Worm (Caenorhabditis elegans): ENCODE data around the gene cyp-33C5.
A peak's percentile ranks its signal among the peaks of the same experiment; 100 is the strongest.

Gene cyp-33C5

DNA sequence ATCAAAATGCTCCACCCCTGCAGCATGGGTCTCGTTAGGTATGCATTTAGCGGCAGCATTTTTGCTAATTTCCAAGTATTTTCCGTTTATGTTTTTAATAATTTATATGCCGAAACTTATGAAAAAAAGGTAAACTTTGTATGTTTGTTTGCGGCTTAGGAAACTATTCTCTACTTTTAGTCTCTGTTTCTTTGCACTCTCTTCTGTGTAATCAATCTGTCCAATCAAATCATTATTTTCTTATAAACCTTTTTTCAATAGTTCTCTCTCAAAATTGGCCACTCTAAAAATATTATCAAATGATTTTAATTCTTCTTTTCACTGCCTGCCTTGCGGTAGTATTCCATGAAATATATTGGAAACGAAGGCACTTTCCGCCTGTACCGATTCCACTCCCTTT is 6.8 kb upstream of the cyp-33C5 start:
- TF ChIP-seq elt-2 (tag; optimal IDR thresholded peaks at IDR 0.05) (peak; percentile 26), pha-4 (tag; optimal IDR thresholded peaks at IDR 0.05) (peak; percentile 57), nhr-12 (tag; optimal IDR thresholded peaks at IDR 0.05) (no peak), pqm-1 (tag; optimal IDR thresholded peaks at IDR 0.05) (peak; percentile 8)

- peak; percentile 18 for TF ChIP-seq elt-2 (tag; optimal IDR thresholded peaks at IDR 0.05)
- TF ChIP-seq ama-1 (optimal IDR thresholded peaks at IDR 0.05): no peak
- no peak for TF ChIP-seq ztf-11 (tag; optimal IDR thresholded peaks at IDR 0.05)
Observed at ce11 chrV:2242630-2243029, 2.2 kb upstream of the cyp-33C5 start, which contains the start of gene cyp-33C3. cyp-33C3 (plus strand) TSS chrV:2242778.

- TF ChIP-seq elt-3 (tag; optimal IDR thresholded peaks at IDR 0.05) (no peak), ceh-28 (tag; optimal IDR thresholded peaks at IDR 0.05) (no peak), ceh-9 (tag; optimal IDR thresholded peaks at IDR 0.05) (no peak), ceh-82 (tag; optimal IDR thresholded peaks at IDR 0.05) (no peak), nhr-77 (tag; optimal IDR thresholded peaks at IDR 0.05) (no peak), pqm-1 (tag; optimal IDR thresholded peaks at IDR 0.05) (no peak)
Observed at ce11 chrV:2249310-2249709, 4.5 kb downstream of the cyp-33C5 start, which contains the start of gene cyp-33C6. cyp-33C6 (minus strand) TSS chrV:2249410.

- no peak for TF ChIP-seq ama-1 (optimal IDR thresholded peaks at IDR 0.05)
- TF ChIP-seq lin-39 (tag; optimal IDR thresholded peaks at IDR 0.05): no peak
- TF ChIP-seq ZK546.5 (tag; optimal IDR thresholded peaks at IDR 0.05): no peak
- TF ChIP-seq nhr-43 (tag; optimal IDR thresholded peaks at IDR 0.05; ENCODE audit: poor library complexity, severe bottlenecking): no peak
- no peak for TF ChIP-seq lin-15B (tag; optimal IDR thresholded peaks at IDR 0.05)
- no peak for TF ChIP-seq elt-3 (tag; optimal IDR thresholded peaks at IDR 0.05)
- TF ChIP-seq sea-2 (GFP tag; optimal IDR thresholded peaks at IDR 0.05): no peak
- TF ChIP-seq ceh-28 (tag; optimal IDR thresholded peaks at IDR 0.05): peak; percentile 15
- no peak for TF ChIP-seq nhr-77 (tag; optimal IDR thresholded peaks at IDR 0.05)
- peak; percentile 68 for TF ChIP-seq pqm-1 (tag; optimal IDR thresholded peaks at IDR 0.05)
- no peak for TF ChIP-seq R02D3.7 (tag; optimal IDR thresholded peaks at IDR 0.05)
- TF ChIP-seq fos-1 (tag; optimal IDR thresholded peaks at IDR 0.05): no peak
- no peak for TF ChIP-seq tbx-2 (tag; optimal IDR thresholded peaks at IDR 0.05)
- TF ChIP-seq mdl-1 (tag; optimal IDR thresholded peaks at IDR 0.05): no peak
- TF ChIP-seq mml-1 (tag; optimal IDR thresholded peaks at IDR 0.05): no peak
- peak; percentile 20 for TF ChIP-seq nfya-1 (tag; optimal IDR thresholded peaks at IDR 0.05; ENCODE audit: insufficient read depth)
- TF ChIP-seq nhr-11 (tag; optimal IDR thresholded peaks at IDR 0.05): no peak
- peak; percentile 72 for TF ChIP-seq pha-4 (tag; optimal IDR thresholded peaks at IDR 0.05)
- TF ChIP-seq hmg-11 (tag; optimal IDR thresholded peaks at IDR 0.05): no peak
- TF ChIP-seq ceh-16 (tag; optimal IDR thresholded peaks at IDR 0.05): no peak
- no peak for TF ChIP-seq nhr-12 (tag; optimal IDR thresholded peaks at IDR 0.05)
- TF ChIP-seq ceh-9 (tag; optimal IDR thresholded peaks at IDR 0.05): no peak
- TF ChIP-seq unc-39 (tag; optimal IDR thresholded peaks at IDR 0.05): no peak
- TF ChIP-seq ceh-82 (tag; optimal IDR thresholded peaks at IDR 0.05): no peak
- no peak for TF ChIP-seq lsy-12 (tag; optimal IDR thresholded peaks at IDR 0.05)
- no peak for TF ChIP-seq nhr-237 (tag; optimal IDR thresholded peaks at IDR 0.05)
- no peak for TF ChIP-seq nhr-25 (tag; optimal IDR thresholded peaks at IDR 0.05)
- no peak for TF ChIP-seq skn-1 (tag; optimal IDR thresholded peaks at IDR 0.05)
- TF ChIP-seq nhr-76 (tag; optimal IDR thresholded peaks at IDR 0.05): no peak
- no peak for TF ChIP-seq unc-62 (GFP tag; optimal IDR thresholded peaks at IDR 0.05)
- TF ChIP-seq nhr-67 (tag; optimal IDR thresholded peaks at IDR 0.05): no peak
- TF ChIP-seq egl-5 (tag; optimal IDR thresholded peaks at IDR 0.05): no peak
- no peak for TF ChIP-seq fkh-2 (tag; optimal IDR thresholded peaks at IDR 0.05)
- no peak for TF ChIP-seq nhr-28 (tag; optimal IDR thresholded peaks at IDR 0.05)
- no peak for TF ChIP-seq elt-1 (tag; optimal IDR thresholded peaks at IDR 0.05)
- TF ChIP-seq snpc-4 (tag; optimal IDR thresholded peaks at IDR 0.05): no peak
- TF ChIP-seq eor-1 (tag; optimal IDR thresholded peaks at IDR 0.05): no peak
- peak; percentile 71 for TF ChIP-seq jun-1 (tag; optimal IDR thresholded peaks at IDR 0.05)
- no peak for TF ChIP-seq ztf-11 (tag; optimal IDR thresholded peaks at IDR 0.05)
- no peak for TF ChIP-seq egl-27 (tag; optimal IDR thresholded peaks at IDR 0.05)
- TF ChIP-seq elt-2 (tag; optimal IDR thresholded peaks at IDR 0.05): peak; percentile 78
- TF ChIP-seq nhr-23 (tag; optimal IDR thresholded peaks at IDR 0.05): peak; percentile 19
Observed at ce11 chrV:2250126-2250590, 5.4 kb downstream of the cyp-33C5 start, which contains the start of gene cyp-33C7. cyp-33C7 (plus strand) TSS chrV:2250540.
